Fruit fly (Drosophila melanogaster) whole organism, prepupa: Measurements from ENCODE around the gene CG13965.

Experiments used
- CG10631 ChIP-seq: fragments of 200-800 bp; sonication (Bioruptor generic); optimal IDR thresholded peaks from 2 replicates; lab custom pipeline; 2016; ENCODE audit warnings: missing biosample characterization, missing genetic modification characterization
- CG11762 ChIP-seq: fragments of 200-800 bp; sonication (Bioruptor generic); optimal IDR thresholded peaks from 3 replicates; lab custom pipeline; 2016; ENCODE audit warnings: missing biosample characterization, missing genetic modification characterization; ENCODE audit not compliant: insufficient read depth
- CG11902 ChIP-seq: fragments of 200-800 bp; sonication (Bioruptor generic); optimal IDR thresholded peaks from 3 replicates; lab custom pipeline; 2016; ENCODE audit warnings: missing biosample characterization, missing genetic modification characterization
- CG15336 ChIP-seq: fragments of 200-800 bp; sonication (Bioruptor generic); IDR thresholded peaks from 2 replicates; pipeline ENCODE4 v1.3.6; 2022; ENCODE audit warnings: missing biosample characterization, missing genetic modification characterization
- CG1621 ChIP-seq: fragments of 200-800 bp; sonication (Bioruptor generic); optimal IDR thresholded peaks from 3 replicates; lab custom pipeline; 2018; ENCODE audit warnings: missing biosample characterization, mild to moderate bottlenecking, missing genetic modification characterization
- CG3032 ChIP-seq: fragments of 200-800 bp; optimal IDR thresholded peaks from 2 replicates; lab custom pipeline; 2019; ENCODE audit warnings: missing biosample characterization, mild to moderate bottlenecking, missing genetic modification characterization, moderate library complexity
- CG31627 ChIP-seq: fragments of 200-800 bp; sonication (Bioruptor generic); optimal IDR thresholded peaks from 3 replicates; lab custom pipeline; 2016; ENCODE audit warnings: missing biosample characterization, missing genetic modification characterization
- CG32006 ChIP-seq: fragments of 200-800 bp; sonication (Bioruptor generic); optimal IDR thresholded peaks from 3 replicates; lab custom pipeline; 2017; ENCODE audit warnings: missing biosample characterization, mild to moderate bottlenecking, missing genetic modification characterization
- CG4318 ChIP-seq: fragments of 200-800 bp; sonication (Bioruptor generic); optimal IDR thresholded peaks from 3 replicates; lab custom pipeline; 2017; ENCODE audit warnings: missing biosample characterization, mild to moderate bottlenecking, missing genetic modification characterization
- CG6276 ChIP-seq: fragments of 200-800 bp; sonication (Bioruptor generic); optimal IDR thresholded peaks from 2 replicates; lab custom pipeline; 2017; ENCODE audit warnings: missing biosample characterization, mild to moderate bottlenecking, missing genetic modification characterization
- CG6792 ChIP-seq: fragments of 200-800 bp; sonication (Bioruptor generic); optimal IDR thresholded peaks from 3 replicates; lab custom pipeline; 2016; ENCODE audit warnings: missing biosample characterization, missing genetic modification characterization
- CG6854 ChIP-seq: fragments of 200-800 bp; sonication (Bioruptor generic); optimal IDR thresholded peaks from 2 replicates; lab custom pipeline; 2017; ENCODE audit warnings: missing biosample characterization, mild to moderate bottlenecking, missing genetic modification characterization
- CG7368 ChIP-seq: fragments of 200-800 bp; sonication (Bioruptor generic); optimal IDR thresholded peaks from 3 replicates; lab custom pipeline; 2016; ENCODE audit warnings: missing biosample characterization, missing genetic modification characterization
- CG8119 ChIP-seq: fragments of 200-800 bp; sonication (Bioruptor generic); IDR thresholded peaks from 3 replicates; pipeline ENCODE4 v1.3.6; 2022; ENCODE audit warnings: missing biosample characterization, missing genetic modification characterization
- Eip75B ChIP-seq: fragments of 200-800 bp; sonication (Bioruptor generic); optimal IDR thresholded peaks from 3 replicates; lab custom pipeline; 2016; ENCODE audit warnings: missing biosample characterization, missing genetic modification characterization
- Eip78C ChIP-seq: fragments of 200-800 bp; sonication (Bioruptor generic); peaks from one replicate; lab custom pipeline; 2016; ENCODE audit warnings: missing biosample characterization, missing genetic modification characterization
- Ets96B ChIP-seq: fragments of 200-800 bp; optimal IDR thresholded peaks from 2 replicates; lab custom pipeline; 2019; ENCODE audit warnings: missing biosample characterization, mild to moderate bottlenecking, missing genetic modification characterization, moderate library complexity
- Gug ChIP-seq: fragments of 200-800 bp; sonication (Bioruptor generic); IDR thresholded peaks from 2 replicates; pipeline ENCODE4 v1.3.6; 2022; ENCODE audit warnings: missing biosample characterization, missing genetic modification characterization
- Hr39 ChIP-seq: fragments of 200-800 bp; sonication (Bioruptor generic); optimal IDR thresholded peaks from 2 replicates; lab custom pipeline; 2016; ENCODE audit warnings: missing biosample characterization, missing genetic modification characterization
- Met ChIP-seq: fragments of 200-800 bp; sonication (Bioruptor generic); optimal IDR thresholded peaks from 3 replicates; lab custom pipeline; 2016; ENCODE audit warnings: missing biosample characterization, missing genetic modification characterization
- OdsH ChIP-seq: fragments of 200-800 bp; sonication (Bioruptor generic); optimal IDR thresholded peaks from 3 replicates; lab custom pipeline; 2016; ENCODE audit warnings: missing biosample characterization, missing genetic modification characterization
- Smox ChIP-seq: fragments of 200-800 bp; sonication (Bioruptor generic); optimal IDR thresholded peaks from 3 replicates; lab custom pipeline; 2016; ENCODE audit warnings: missing biosample characterization, missing genetic modification characterization
- Sox14 ChIP-seq: fragments of 200-800 bp; sonication (Bioruptor generic); optimal IDR thresholded peaks from 3 replicates; lab custom pipeline; 2016; ENCODE audit warnings: missing biosample characterization, missing genetic modification characterization
- achi ChIP-seq: fragments of 200-800 bp; sonication (Bioruptor generic); optimal IDR thresholded peaks from 3 replicates; lab custom pipeline; 2016; ENCODE audit warnings: missing biosample characterization, missing genetic modification characterization
- acj6 ChIP-seq: fragments of 200-800 bp; sonication (Bioruptor generic); optimal IDR thresholded peaks from 3 replicates; lab custom pipeline; 2016; ENCODE audit warnings: missing biosample characterization, missing genetic modification characterization
- cyc ChIP-seq: fragments of 200-800 bp; sonication (Bioruptor generic); optimal IDR thresholded peaks from 3 replicates; lab custom pipeline; 2016; ENCODE audit warnings: missing biosample characterization, missing genetic modification characterization
- dac ChIP-seq: fragments of 200-800 bp; sonication (Bioruptor generic); optimal IDR thresholded peaks from 2 replicates; lab custom pipeline; 2017; ENCODE audit warnings: missing biosample characterization, mild to moderate bottlenecking, missing genetic modification characterization
- dsx ChIP-seq: fragments of 200-800 bp; optimal IDR thresholded peaks from 3 replicates; lab custom pipeline; 2019; ENCODE audit warnings: missing biosample characterization, mild to moderate bottlenecking, missing genetic modification characterization, moderate library complexity; ENCODE audit not compliant: poor library complexity, severe bottlenecking
- eg ChIP-seq: fragments of 200-800 bp; sonication (Bioruptor generic); IDR thresholded peaks from 3 replicates; pipeline ENCODE4 v1.3.6; 2022; ENCODE audit warnings: missing biosample characterization, missing genetic modification characterization
- fd59A ChIP-seq: fragments of 200-800 bp; sonication (Bioruptor generic); optimal IDR thresholded peaks from 2 replicates; lab custom pipeline; 2017; ENCODE audit warnings: missing biosample characterization, mild to moderate bottlenecking, missing genetic modification characterization, missing genetic modification reagents
- fd85E ChIP-seq: fragments of 200-800 bp; sonication (Bioruptor generic); optimal IDR thresholded peaks from 3 replicates; lab custom pipeline; 2016; ENCODE audit warnings: missing biosample characterization, missing genetic modification characterization
- fkh ChIP-seq: fragments of 200-800 bp; sonication (Bioruptor generic); optimal IDR thresholded peaks from 3 replicates; lab custom pipeline; 2017; ENCODE audit warnings: missing biosample characterization, mild to moderate bottlenecking, missing genetic modification characterization, moderate library complexity
- net ChIP-seq: fragments of 200-800 bp; sonication (Bioruptor generic); optimal IDR thresholded peaks from 3 replicates; lab custom pipeline; 2016; ENCODE audit warnings: missing biosample characterization, missing genetic modification characterization
- pdm3 ChIP-seq: fragments of 200-800 bp; sonication (Bioruptor generic); optimal IDR thresholded peaks from 3 replicates; lab custom pipeline; 2016; ENCODE audit warnings: missing biosample characterization, missing genetic modification characterization
- salr ChIP-seq, 2 experiments: fragments of 200-800 bp; sonication (Bioruptor generic); optimal IDR thresholded peaks; 3 replicates each; lab custom pipeline; 2016 to 2018; ENCODE audit warnings: missing biosample characterization in 2 of 2, missing genetic modification characterization in 2 of 2, mild to moderate bottlenecking in 1 of 2
- spab ChIP-seq: fragments of 200-800 bp; sonication (Bioruptor generic); optimal IDR thresholded peaks from 2 replicates; lab custom pipeline; 2017; ENCODE audit warnings: missing biosample characterization, mild to moderate bottlenecking, missing genetic modification characterization, missing genetic modification reagents
- ss ChIP-seq, 2 experiments: fragments of 200-800 bp; sonication (Bioruptor generic); optimal IDR thresholded peaks; 2 replicates in 1 of 2; 3 replicates in 1 of 2; lab custom pipeline; 2017 to 2018; ENCODE audit warnings: mild to moderate bottlenecking in 2 of 2, missing biosample characterization in 2 of 2, missing genetic modification characterization in 2 of 2, moderate library complexity in 1 of 2
- svp ChIP-seq: fragments of 200-800 bp; sonication (Bioruptor generic); peaks from one replicate; lab custom pipeline; 2016; ENCODE audit warnings: missing biosample characterization, missing genetic modification characterization
- topi ChIP-seq: fragments of 200-800 bp; sonication (Bioruptor generic); optimal IDR thresholded peaks from 3 replicates; lab custom pipeline; 2016; ENCODE audit warnings: missing biosample characterization, missing genetic modification characterization

Gene CG13965

DNA sequence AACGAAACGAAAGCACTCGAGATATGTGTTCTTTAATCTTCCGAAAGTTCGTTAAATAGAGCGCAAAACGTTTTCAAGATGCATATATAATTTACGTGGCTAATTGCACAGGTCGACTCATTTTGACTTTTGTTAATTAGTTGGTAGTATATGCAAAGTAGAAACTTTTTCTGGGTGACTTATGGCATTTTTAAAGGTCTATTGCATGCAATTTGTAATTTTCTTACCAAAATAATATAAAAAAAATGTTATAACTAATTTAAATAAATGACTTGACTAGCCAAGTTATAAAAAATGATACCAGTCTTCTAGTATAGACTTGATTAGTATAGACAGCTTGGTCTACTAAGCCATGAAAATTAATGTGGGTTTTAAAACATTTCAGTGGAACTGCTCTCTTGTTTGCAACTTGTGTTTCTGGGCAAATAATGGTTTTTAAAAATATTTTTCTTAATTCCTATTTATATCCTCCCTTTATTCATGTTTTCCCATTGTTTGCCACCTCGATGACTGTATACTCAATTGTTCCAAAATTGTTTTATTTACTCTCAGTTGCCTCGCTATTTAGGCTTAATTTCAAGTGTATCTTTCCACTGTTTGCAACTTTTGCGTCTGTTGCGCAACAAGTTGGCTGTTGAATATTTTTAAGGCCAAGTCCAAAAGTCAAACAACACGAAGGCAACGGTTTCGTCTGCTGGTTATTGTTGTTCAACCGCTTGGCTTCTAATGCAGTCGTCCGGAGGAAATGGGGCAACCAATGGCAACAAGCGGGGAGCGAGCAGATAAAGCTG is 25.9 kb upstream of the CG13965 start (continued):
- TF ChIP-seq Eip78C: peak; percentile 62
- TF ChIP-seq fd59A (GFP tag; lab: Kevin White, UChicago): no peak
- TF ChIP-seq net (GFP tag; lab: Kevin White, UChicago): no peak
- TF ChIP-seq ss (GFP tag; optimal IDR thresholded peaks at IDR 0.05; lab: Kevin White, UChicago): no peak
- TF ChIP-seq Met: no peak
- TF ChIP-seq CG11902 (GFP tag; lab: Kevin White, UChicago): no peak
- TF ChIP-seq Hr39 (GFP tag; lab: Kevin White, UChicago): no peak
- peak; percentile 27 for TF ChIP-seq CG10631 (GFP tag; lab: Kevin White, UChicago)
- no peak for TF ChIP-seq CG6276 (GFP tag; lab: Kevin White, UChicago)
- no peak for TF ChIP-seq Smox (GFP tag; lab: Kevin White, UChicago)
- no peak for TF ChIP-seq OdsH (GFP tag; lab: Kevin White, UChicago)
- TF ChIP-seq eg (GFP tag; lab: Robert Waterston, UW): no peak
- no peak for TF ChIP-seq Eip75B
- TF ChIP-seq CG3032 (tag; lab: Kevin White, UChicago): no peak
- no peak for TF ChIP-seq CG15336
- no peak for TF ChIP-seq Gug
- no peak for TF ChIP-seq CG1621 (tag; lab: Kevin White, UChicago)
- no peak for TF ChIP-seq Sox14 (GFP tag; lab: Kevin White, UChicago)
- TF ChIP-seq CG8119 (GFP tag; lab: Robert Waterston, UW): no peak
- TF ChIP-seq CG32006 (GFP tag; lab: Kevin White, UChicago): peak; percentile 40
- TF ChIP-seq CG4318 (GFP tag; lab: Kevin White, UChicago): peak; percentile 11
- TF ChIP-seq pdm3: peak; percentile 18
- TF ChIP-seq dac (GFP tag; lab: Kevin White, UChicago): no peak
- no peak for TF ChIP-seq CG6792 (GFP tag; lab: Kevin White, UChicago)

DNA sequence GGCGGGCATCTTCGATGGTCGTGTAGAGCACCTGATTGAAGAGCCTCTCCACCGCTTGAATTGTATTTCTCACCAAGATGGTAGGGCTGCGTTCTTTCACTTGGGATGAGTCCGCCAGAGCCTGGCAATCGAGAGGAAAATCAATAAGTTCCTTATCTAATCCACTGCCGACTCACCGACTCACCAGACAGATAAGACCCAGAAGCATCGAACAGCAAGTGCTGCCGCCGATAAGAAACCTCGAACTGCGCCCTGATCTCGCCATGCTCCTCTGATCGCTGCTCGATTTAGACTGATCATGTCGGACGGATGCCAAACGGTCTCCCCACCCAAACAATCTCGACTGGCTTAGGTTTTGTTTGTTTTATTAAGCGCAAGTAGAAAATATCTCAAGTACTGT is 5.2 kb upstream of the CG13965 start, which contains the start of gene Hf:
Gene Hf (minus strand): TSS at position 296 of the 400 bp plus-strand sequence.
- TF ChIP-seq eg (GFP tag; lab: Robert Waterston, UW) (no peak), Eip78C (peak; percentile 51), CG31627 (GFP tag; lab: Kevin White, UChicago) (no peak), svp (GFP tag; lab: Kevin White, UChicago) (peak; percentile 93)

- TF ChIP-seq CG1621 (tag; lab: Kevin White, UChicago) (no peak), Met (no peak), spab (GFP tag; lab: Kevin White, UChicago) (no peak), cyc (GFP tag; lab: Kevin White, UChicago) (no peak), CG7368 (GFP tag; lab: Kevin White, UChicago) (no peak), CG10631 (GFP tag; lab: Kevin White, UChicago) (no peak), CG6854 (GFP tag; lab: Kevin White, UChicago) (no peak), CG15336 (no peak), CG31627 (GFP tag; lab: Kevin White, UChicago) (no peak)
Observed at dm6 chr2L:19966410-19966809, 4.3 kb upstream of the CG13965 start, which contains the start of gene OS9. OS9 (minus strand) TSS chr2L:19966510.

DNA sequence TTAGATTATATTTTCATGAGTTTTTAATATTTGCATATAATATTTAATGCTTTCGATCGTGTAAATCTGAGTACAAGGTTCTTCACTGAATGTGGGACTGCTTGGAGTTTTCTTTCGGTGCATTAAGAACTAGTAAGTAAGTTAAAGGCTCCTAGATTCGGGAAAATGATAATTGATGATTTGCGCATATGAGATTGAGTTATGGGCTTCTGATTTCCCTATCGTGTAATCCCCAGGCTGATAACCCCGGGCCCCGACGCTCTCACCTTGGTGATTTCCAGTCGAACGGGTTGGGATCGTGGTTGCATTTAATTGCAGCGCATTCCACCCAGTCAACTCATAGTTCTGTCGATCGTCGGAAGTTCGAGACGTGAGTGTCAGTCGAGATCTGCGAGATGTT is 1.7 kb upstream of the CG13965 start, which contains the start of gene CG10680:
Gene CG10680 (plus strand): TSS at position 301 of the 400 bp plus-strand sequence.
- no peak for TF ChIP-seq CG31627 (GFP tag; lab: Kevin White, UChicago)
- TF ChIP-seq acj6 (GFP tag; lab: Kevin White, UChicago): no peak
- no peak for TF ChIP-seq Ets96B (tag; lab: Kevin White, UChicago)
- TF ChIP-seq pdm3: no peak
- TF ChIP-seq salr (GFP tag; optimal IDR thresholded peaks at IDR 0.05; lab: Kevin White, UChicago): no peak
- TF ChIP-seq CG11762 (GFP tag; lab: Kevin White, UChicago): no peak
- TF ChIP-seq topi: no peak
- no peak for TF ChIP-seq spab (GFP tag; lab: Kevin White, UChicago)
- no peak for TF ChIP-seq Gug
- no peak for TF ChIP-seq OdsH (GFP tag; lab: Kevin White, UChicago)
- TF ChIP-seq fkh: no peak
- no peak for TF ChIP-seq achi (GFP tag; lab: Kevin White, UChicago)
- no peak for TF ChIP-seq fd85E (GFP tag; lab: Kevin White, UChicago)
- no peak for TF ChIP-seq dsx (GFP tag; lab: Kevin White, UChicago)
- no peak for TF ChIP-seq CG8119 (GFP tag; lab: Robert Waterston, UW)
- TF ChIP-seq CG6276 (GFP tag; lab: Kevin White, UChicago): no peak
- no peak for TF ChIP-seq Sox14 (GFP tag; lab: Kevin White, UChicago)
- no peak for TF ChIP-seq CG4318 (GFP tag; lab: Kevin White, UChicago)
- TF ChIP-seq CG6854 (GFP tag; lab: Kevin White, UChicago): no peak
